Worm (Caenorhabditis elegans): Measurements from ENCODE around the gene C14C10.5.

The C14C10.5 gene

DNA sequence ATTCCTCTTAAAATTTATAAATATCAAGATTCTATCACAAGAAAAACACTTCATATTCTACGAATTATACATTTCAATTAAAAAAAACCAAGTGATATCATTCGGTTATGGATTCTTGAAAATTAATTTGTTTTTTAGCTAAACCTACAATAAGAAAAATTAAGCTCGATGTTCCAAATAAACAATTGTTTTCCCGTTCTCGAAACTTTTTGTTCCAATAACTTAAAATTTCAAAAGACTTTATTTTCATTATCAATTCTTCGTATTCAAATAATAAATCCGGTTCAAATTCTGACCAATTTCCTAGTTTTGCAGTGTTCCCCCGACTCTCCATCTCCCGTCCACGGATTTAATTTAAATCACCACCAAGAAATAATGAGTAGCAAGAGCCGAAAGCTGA is 20.7 kb upstream of the C14C10.5 start, which contains the start of gene E02A10.3:
Gene E02A10.3 (plus strand): TSS at position 301 of the 400 bp plus-strand sequence.
- no peak for TF ChIP-seq unc-55 (GFP tag; optimal IDR thresholded peaks at IDR 0.05)

DNA sequence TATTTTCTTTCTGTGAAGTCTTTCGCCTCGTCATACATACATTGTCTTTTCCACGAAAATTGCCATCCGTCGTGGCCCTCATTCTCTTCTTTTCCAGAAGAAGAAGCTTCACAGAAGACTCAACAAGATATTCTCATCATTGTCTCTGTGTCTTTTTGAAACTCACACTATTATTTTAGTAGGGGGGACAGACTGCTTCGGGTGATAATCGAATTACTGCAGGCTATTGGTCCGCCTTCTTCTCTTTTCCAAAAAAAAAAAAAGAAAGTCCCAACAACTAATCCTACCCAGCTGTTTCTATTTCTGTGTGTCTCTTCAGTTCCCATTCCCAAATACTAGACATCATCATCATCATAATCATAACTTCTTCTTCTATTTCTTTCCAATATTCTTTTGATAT is 16.6 kb upstream of the C14C10.5 start:
- TF ChIP-seq nhr-21 (tag; optimal IDR thresholded peaks at IDR 0.05) = no peak
- TF ChIP-seq snpc-4 (tag; optimal IDR thresholded peaks at IDR 0.05) = no peak
- TF ChIP-seq sma-9 (GFP tag; optimal IDR thresholded peaks at IDR 0.05) = no peak
- no peak for TF ChIP-seq sma-9 (tag; optimal IDR thresholded peaks at IDR 0.05)
- TF ChIP-seq unc-55 (GFP tag; optimal IDR thresholded peaks at IDR 0.05) = peak; percentile 58
- TF ChIP-seq ama-1 (optimal IDR thresholded peaks at IDR 0.05) = no peak

DNA sequence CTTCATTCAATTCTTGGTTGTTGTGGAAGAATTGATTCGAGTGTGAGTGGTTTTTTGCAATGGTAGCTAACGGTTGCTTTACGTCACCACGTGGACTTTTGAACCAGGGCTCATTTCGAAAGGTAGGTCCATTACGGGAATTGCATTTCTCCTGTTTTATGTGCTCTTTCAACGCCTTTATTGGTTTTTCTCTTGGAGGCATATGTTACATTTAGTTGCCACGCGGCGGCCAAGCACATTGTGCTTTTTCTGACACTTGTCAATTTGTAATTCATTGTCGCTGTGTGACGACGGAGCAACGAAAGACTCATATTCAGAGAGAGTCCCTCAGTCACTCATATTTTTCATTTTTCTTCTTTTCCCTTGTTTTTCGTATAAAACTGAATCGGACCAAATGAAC is 15.2 kb upstream of the C14C10.5 start:
- TF ChIP-seq nhr-11 (tag; optimal IDR thresholded peaks at IDR 0.05) (no peak), crh-2 (tag; optimal IDR thresholded peaks at IDR 0.05) (peak; percentile 14), blmp-1 (tag; optimal IDR thresholded peaks at IDR 0.05; ENCODE audit: insufficient read depth) (no peak), elt-1 (tag; optimal IDR thresholded peaks at IDR 0.05) (no peak), lin-39 (tag; optimal IDR thresholded peaks at IDR 0.05) (no peak), nhr-23 (tag; optimal IDR thresholded peaks at IDR 0.05) (no peak), snpc-4 (tag; optimal IDR thresholded peaks at IDR 0.05) (no peak), nhr-129 (tag; optimal IDR thresholded peaks at IDR 0.05) (no peak), lin-11 (tag; optimal IDR thresholded peaks at IDR 0.05) (peak; percentile 10), F13H6.1 (tag; optimal IDR thresholded peaks at IDR 0.05) (no peak), ama-1 (optimal IDR thresholded peaks at IDR 0.05) (no peak), elt-3 (tag; optimal IDR thresholded peaks at IDR 0.05) (no peak)

DNA sequence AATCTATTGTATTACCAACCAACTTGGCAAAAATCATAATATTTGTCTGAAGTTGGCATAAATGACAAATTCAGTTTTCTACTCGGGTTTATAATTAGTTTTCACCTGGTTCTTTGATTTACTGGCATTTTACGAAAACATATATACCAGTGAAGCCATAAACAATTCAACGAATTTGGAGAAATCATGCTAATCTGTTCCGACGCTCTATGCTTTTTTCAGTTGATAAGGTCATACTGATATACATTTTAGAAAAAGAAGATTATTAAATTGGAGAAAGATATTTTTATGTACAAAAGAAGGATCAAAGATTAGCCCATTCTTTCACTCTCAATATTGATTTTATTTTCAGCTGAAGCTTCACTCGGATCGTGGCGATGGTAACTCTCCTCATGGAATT is 13.2 kb upstream of the C14C10.5 start:
- TF ChIP-seq R02D3.7 (tag; optimal IDR thresholded peaks at IDR 0.05) = no peak
- TF ChIP-seq aly-2 (tag; optimal IDR thresholded peaks at IDR 0.05) = no peak
- TF ChIP-seq ztf-4 (tag; optimal IDR thresholded peaks at IDR 0.05) = no peak
- TF ChIP-seq C34F6.9 (tag; optimal IDR thresholded peaks at IDR 0.05) = no peak
- TF ChIP-seq nhr-6 (tag; optimal IDR thresholded peaks at IDR 0.05) = no peak
- no peak for TF ChIP-seq lin-39 (tag; optimal IDR thresholded peaks at IDR 0.05)

DNA sequence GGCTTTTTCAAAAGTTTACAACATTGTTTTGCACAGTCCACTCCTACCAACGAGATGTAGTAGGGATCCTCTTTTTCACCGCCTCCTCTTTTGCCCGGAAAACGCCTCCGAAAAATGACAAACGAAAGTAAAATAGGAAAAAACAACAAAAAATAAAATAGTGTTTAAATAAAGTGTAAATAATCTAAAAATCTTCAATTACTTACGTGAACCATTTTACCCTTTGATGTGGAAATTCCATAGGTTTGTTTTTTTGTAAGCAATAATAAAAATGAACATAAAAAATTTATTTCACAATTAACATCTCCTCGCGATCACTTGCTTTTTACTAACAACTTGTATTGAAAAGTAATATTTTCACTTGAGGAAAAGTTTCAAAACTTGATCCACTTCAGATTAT is 12.0 kb upstream of the C14C10.5 start, which contains the start of gene C14C10.1:
Gene C14C10.1 (plus strand): TSS at position 301 of the 400 bp plus-strand sequence.
- no peak for TF ChIP-seq blmp-1 (tag; optimal IDR thresholded peaks at IDR 0.05; ENCODE audit: insufficient read depth)
- TF ChIP-seq zag-1 (tag; optimal IDR thresholded peaks at IDR 0.05) = no peak
- no peak for TF ChIP-seq nhr-77 (tag; optimal IDR thresholded peaks at IDR 0.05)
- TF ChIP-seq ztf-1 (GFP tag; conservative IDR thresholded peaks at IDR 0.05) = no peak
- TF ChIP-seq nhr-6 (tag; optimal IDR thresholded peaks at IDR 0.05) = no peak
- TF ChIP-seq ceh-16 (tag; optimal IDR thresholded peaks at IDR 0.05) = no peak
- no peak for TF ChIP-seq mbf-1 (tag; optimal IDR thresholded peaks at IDR 0.05)
- no peak for TF ChIP-seq unc-62 (GFP tag; optimal IDR thresholded peaks at IDR 0.05)
- no peak for TF ChIP-seq dmd-4 (tag; optimal IDR thresholded peaks at IDR 0.05)

DNA sequence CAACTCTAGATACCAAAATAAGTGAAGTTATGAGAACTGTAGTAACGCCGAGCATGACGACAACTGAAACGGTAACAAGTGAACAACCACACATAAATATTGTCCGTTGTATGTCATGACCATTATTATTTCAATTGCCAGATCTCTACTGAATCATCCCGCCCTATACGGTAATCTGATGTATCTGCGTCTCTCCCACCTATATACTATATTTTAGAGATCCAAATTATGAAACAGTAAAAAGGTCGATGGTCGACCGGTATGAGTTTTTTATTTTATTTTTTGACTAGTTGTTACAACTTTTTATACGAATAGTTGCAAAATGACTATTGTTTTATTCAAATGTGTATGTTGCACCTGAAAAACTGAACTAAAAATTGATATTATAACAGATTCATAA is 9.4 kb upstream of the C14C10.5 start, which contains the start of gene ttr-43:
Gene ttr-43 (minus strand): TSS at position 101 of the 400 bp plus-strand sequence.
- TF ChIP-seq nhr-21 (tag; optimal IDR thresholded peaks at IDR 0.05) (no peak), lin-13 (GFP tag; optimal IDR thresholded peaks at IDR 0.05) (no peak), sma-3 (GFP tag; optimal IDR thresholded peaks at IDR 0.05) (no peak), sma-9 (GFP tag; optimal IDR thresholded peaks at IDR 0.05) (no peak), sma-9 (tag; optimal IDR thresholded peaks at IDR 0.05) (no peak), lin-11 (tag; optimal IDR thresholded peaks at IDR 0.05) (no peak), ZK546.5 (tag; optimal IDR thresholded peaks at IDR 0.05) (no peak)

DNA sequence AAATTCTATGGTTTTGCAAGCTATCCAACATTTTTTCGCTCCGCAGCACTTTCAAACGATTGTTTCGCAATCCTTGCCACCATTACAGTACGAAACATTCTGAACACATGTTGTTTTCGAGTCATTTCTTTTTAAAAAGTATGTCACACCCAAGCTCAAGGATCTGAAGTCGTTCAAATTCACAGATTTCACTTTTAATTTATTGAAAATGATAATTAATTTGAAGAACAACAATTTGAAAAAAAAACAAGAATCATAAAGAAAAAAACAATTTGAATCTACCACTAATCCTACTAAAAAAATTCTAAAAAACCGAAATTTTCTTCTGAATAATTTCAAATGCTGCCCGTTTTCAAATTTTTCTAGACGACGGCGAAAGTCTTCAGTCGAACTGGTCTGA is 7.6 kb upstream of the C14C10.5 start, which contains the start of gene C14C10.2:
Gene C14C10.2 (minus strand): TSS at position 101 of the 400 bp plus-strand sequence.
- TF ChIP-seq elt-3 (tag; optimal IDR thresholded peaks at IDR 0.05) (no peak), sma-3 (GFP tag; optimal IDR thresholded peaks at IDR 0.05) (no peak), crh-2 (tag; optimal IDR thresholded peaks at IDR 0.05) (no peak), alr-1 (tag; optimal IDR thresholded peaks at IDR 0.05) (no peak), gmeb-1 (tag; optimal IDR thresholded peaks at IDR 0.05) (no peak), peb-1 (tag; optimal IDR thresholded peaks at IDR 0.05) (no peak), lsy-2 (tag; optimal IDR thresholded peaks at IDR 0.05) (no peak), skn-1 (tag; optimal IDR thresholded peaks at IDR 0.05) (no peak), elt-1 (tag; optimal IDR thresholded peaks at IDR 0.05) (no peak), lin-13 (GFP tag; optimal IDR thresholded peaks at IDR 0.05) (no peak), unc-39 (tag; optimal IDR thresholded peaks at IDR 0.05) (no peak), nhr-129 (tag; optimal IDR thresholded peaks at IDR 0.05) (no peak), snpc-4 (tag; optimal IDR thresholded peaks at IDR 0.05) (no peak)

All from whole organism, L2 larva.